Fruit fly (Drosophila melanogaster): ENCODE data around the gene PKD.

The PKD gene

dm6 chr3R:18314320-18314719, at the start of gene PKD:
Gene PKD (minus strand): TSS chr3R:18314407.
- no peak for TF ChIP-seq CG17801 (GFP tag; optimal IDR thresholded peaks at IDR 0.05; ENCODE audit: partially characterized antibody)

- no peak for TF ChIP-seq CG17801 (GFP tag; optimal IDR thresholded peaks at IDR 0.05; ENCODE audit: partially characterized antibody)
Observed at dm6 chr3R:18361694-18362093, 47.5 kb upstream of the PKD start, which contains the start of gene hmw. Gene hmw (plus strand): TSS chr3R:18361994.

DNA sequence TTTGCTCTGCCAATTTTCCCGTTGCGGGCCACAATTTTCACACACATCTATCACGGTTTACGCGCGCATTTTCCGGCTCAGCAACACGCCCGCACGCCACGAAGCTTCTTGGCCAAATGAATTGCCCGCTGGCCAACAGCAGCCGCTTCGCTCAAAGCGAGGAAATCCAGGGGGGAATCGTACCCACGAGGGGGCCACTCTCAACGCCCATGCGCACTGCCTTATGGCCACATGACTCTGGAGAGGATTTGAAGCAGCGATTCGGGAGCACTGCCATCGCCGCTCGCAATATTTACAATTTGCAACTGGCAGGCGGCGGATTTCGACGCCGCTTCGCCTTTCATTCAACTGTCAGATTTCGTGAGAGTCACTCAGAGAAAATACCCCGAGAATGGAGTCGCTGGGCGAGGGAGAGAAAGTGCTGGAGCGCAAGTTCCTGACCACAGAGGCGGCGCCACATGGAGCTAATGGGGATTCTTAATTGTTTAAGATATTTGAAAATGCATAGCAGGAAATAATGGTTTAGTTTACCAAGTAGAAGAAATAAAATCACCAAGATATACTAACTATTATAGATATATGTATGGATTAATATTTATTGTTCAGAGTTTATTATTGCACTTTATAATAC, 46.5 kb upstream of the PKD start, which contains the start of gene CG15803:
CG15803 (minus strand) TSS at position 99 of the 631 bp plus-strand sequence.
- no peak for TF ChIP-seq CG17801 (GFP tag; optimal IDR thresholded peaks at IDR 0.05; ENCODE audit: partially characterized antibody)

DNA sequence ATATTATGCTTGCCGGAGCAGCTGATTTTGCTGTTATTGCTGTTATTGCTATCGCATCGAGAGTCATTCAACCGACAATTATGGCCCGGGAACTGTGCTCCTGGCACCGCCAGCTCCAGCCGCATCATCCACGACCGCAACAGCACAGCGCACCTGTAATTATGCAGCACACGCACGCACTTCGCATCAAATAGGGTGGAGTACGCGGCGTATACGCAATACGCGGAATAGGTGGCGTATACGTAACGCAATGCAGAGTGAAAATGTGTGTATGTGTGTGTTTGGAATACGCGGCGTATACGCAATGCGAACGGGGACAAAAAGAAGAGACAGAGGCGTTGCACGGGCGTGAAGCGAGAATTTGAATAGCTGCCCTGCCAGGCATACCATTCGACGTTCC, 41.6 kb upstream of the PKD start:
- no peak for TF ChIP-seq CG17801 (GFP tag; optimal IDR thresholded peaks at IDR 0.05; ENCODE audit: partially characterized antibody)

DNA sequence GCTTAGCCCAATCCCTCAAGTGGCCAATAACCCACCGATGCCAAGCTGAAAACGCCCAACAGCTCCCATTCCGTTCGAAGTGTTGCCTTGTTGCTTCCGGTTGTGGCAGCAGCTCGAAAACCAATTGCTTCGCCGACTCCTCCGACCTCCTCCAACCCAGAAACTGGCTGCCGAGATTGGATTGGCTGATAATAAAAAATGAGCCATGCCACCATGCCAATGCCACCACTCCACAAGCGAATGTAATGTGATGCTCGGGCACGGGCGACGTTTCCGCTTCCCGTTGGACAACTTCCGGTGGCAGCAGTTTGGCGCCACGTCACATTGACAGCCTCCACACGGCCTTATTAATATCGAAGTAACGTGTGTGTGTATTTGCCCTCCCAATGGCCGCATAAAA, 24.3 kb upstream of the PKD start:
- TF ChIP-seq CG17801 (GFP tag; optimal IDR thresholded peaks at IDR 0.05; ENCODE audit: partially characterized antibody) = no peak

- no peak for TF ChIP-seq CG17801 (GFP tag; optimal IDR thresholded peaks at IDR 0.05; ENCODE audit: partially characterized antibody)
Observed at dm6 chr3R:18328842-18329241, 14.6 kb upstream of the PKD start, which contains the start of gene naz. Gene naz (minus strand): TSS chr3R:18328942.

dm6 chr3R:18314824-18315690, 850 bp upstream of the PKD start:
- no peak for TF ChIP-seq CG17801 (GFP tag; optimal IDR thresholded peaks at IDR 0.05; ENCODE audit: partially characterized antibody)

DNA sequence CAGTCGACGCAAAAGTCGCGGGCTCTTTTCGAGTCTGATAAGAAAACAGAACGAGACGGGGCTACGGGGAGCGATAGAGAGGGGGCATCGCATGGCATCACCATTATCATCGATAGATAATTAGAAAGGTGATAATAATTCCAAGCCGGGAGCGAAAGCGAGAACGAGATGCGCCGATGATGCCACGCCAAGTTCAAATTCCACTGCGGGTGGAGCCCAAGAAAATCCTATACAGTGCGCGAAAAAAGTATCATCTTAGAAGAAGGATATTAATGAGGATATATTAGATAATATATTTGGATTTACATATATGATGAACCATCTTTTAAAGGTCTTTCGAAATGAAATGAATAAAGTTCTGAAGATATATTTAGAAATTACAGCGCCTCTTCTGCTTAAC, 1.4 kb downstream of the PKD start:
- TF ChIP-seq CG17801 (GFP tag; optimal IDR thresholded peaks at IDR 0.05; ENCODE audit: partially characterized antibody) = no peak

DNA sequence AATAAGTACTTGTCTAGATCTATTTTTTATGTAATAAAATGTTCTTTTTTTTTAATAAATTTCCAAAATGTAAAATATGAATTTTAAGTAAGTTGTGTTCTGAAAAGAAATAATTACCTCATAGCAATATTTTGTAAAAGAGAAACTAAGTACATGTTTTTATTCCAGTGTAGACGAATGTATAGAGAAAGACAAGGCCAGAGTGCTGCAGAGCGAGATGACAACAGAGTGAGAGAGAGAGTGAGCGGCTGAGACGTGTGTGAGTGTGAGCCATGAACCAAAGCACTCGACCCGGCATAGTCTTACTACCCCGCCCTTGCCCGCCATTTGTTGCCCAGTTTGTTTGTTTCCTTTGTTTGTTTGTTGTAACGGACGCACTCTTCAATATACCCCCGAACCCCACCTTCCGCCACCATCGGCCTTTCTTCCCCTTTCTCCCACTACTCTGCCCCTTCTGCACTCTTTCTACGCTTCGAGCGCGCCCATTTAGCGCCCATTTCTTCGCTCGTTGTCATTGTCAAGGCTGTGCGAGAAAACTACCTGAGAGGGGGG, 2.8 kb downstream of the PKD start:
- TF ChIP-seq CG17801 (GFP tag; optimal IDR thresholded peaks at IDR 0.05; ENCODE audit: partially characterized antibody) = no peak

- no peak for TF ChIP-seq CG17801 (GFP tag; optimal IDR thresholded peaks at IDR 0.05; ENCODE audit: partially characterized antibody)
Observed at dm6 chr3R:18310766-18311367, 3.3 kb downstream of the PKD start.

dm6 chr3R:18309910-18310309, 4.3 kb downstream of the PKD start:
- no peak for TF ChIP-seq CG17801 (GFP tag; optimal IDR thresholded peaks at IDR 0.05; ENCODE audit: partially characterized antibody)

DNA sequence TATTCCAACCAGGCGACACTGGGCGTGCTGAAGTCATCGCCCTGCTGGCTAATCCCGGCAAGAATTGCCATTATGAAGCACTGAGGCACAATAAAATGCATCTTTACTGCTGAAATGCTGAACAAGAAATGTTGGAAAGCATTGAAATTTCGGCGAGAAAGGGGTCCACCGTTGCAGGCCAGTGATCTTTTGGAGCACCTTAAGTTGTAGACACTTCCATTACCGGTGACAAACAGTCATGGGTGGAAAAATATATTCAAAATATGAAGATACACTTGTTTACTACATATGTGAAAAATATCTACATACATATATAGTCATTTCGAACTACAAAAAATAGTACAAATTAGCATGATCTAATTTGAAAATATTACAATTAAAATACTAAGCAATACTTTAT, 11.5 kb downstream of the PKD start, which contains the start of gene CG7126:
CG7126 (minus strand) TSS at position 101 of the 400 bp plus-strand sequence.
- no peak for TF ChIP-seq CG17801 (GFP tag; optimal IDR thresholded peaks at IDR 0.05; ENCODE audit: partially characterized antibody)

DNA sequence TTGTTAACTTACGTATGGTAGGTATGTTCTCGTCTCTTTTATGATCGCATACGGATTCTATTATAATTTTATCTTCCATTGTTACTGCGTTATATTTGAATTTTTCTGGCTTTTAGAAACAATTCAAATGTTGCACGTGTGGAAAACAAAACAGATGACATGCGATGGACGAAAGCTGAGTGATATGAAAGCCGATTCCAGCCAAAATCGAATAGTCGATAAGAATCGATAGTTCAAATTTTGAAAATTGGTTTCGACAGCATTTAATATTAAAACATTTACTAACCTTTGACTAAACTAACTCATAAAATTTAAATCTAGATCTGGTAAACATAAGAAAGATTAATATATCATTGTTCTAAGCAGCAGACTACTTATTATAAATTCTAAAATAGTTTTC, 12.6 kb downstream of the PKD start, which contains the start of gene Polr1E:
Polr1E (minus strand) TSS at position 160 of the 400 bp plus-strand sequence.
- no peak for TF ChIP-seq CG17801 (GFP tag; optimal IDR thresholded peaks at IDR 0.05; ENCODE audit: partially characterized antibody)

DNA sequence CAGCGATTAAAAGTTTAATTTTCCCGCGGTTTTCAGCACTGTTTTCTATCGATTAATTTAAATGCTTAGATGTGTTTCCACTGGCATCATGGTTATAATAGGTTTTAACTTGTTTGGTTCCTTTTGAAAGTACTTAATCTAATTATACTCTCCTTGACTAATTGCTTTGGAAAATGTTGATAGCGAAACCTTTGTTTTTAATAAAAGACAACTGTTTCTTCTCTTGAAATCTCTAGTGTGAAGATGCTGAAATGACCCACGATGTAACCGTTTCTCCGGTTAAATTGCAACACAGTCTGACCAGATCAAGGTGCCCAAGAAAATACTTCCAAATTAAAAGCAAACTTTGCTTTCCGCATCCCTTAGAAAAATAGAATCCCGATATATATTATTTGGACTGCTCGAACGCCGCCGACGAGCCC, 15.3 kb downstream of the PKD start, which contains the start of gene Dlc90F:
Dlc90F (plus strand) TSS at position 330 of the 422 bp plus-strand sequence.
- TF ChIP-seq CG17801 (GFP tag; optimal IDR thresholded peaks at IDR 0.05; ENCODE audit: partially characterized antibody) = no peak

- no peak for TF ChIP-seq CG17801 (GFP tag; optimal IDR thresholded peaks at IDR 0.05; ENCODE audit: partially characterized antibody)
Observed at dm6 chr3R:18298298-18298899, 15.8 kb downstream of the PKD start.

Data from ovary, adult (tissue).